Worm (Caenorhabditis elegans) whole organism, L1 larva: ENCODE measurements around the gene F36F12.2.
"Not testable (repeated sequence)": the region's sequence is repeated elsewhere in the genome, so short reads cannot be mapped to it uniquely, and the experiment has no call there.

Experiments
- lin-14 ChIP-seq: fragments of 200-800 bp; sonication (Bioruptor generic); optimal IDR thresholded peaks from 2 replicates; lab custom pipeline; 2018; ENCODE audit warnings: mild to moderate bottlenecking, missing genetic modification characterization, moderate library complexity, missing compliant biosample characterization
- snpc-4 ChIP-seq: fragments of 150-350 bp; optimal IDR thresholded peaks from 2 replicates; lab custom pipeline; 2014; ENCODE audit warnings: missing biosample characterization, missing genetic modification characterization

ce11 chrV:2144408-2144807, 49.3 kb upstream of the F36F12.2 start, which contains the start of gene F22F7.12:
- TF ChIP-seq lin-14; snpc-4 (tag; lab: Kevin White, UChicago): not testable (repeated sequence)
